Worm (Caenorhabditis elegans): ENCODE measurements around the gene sor-1.
A peak's percentile ranks its signal among the peaks of the same experiment; 100 is the strongest.

DNA sequence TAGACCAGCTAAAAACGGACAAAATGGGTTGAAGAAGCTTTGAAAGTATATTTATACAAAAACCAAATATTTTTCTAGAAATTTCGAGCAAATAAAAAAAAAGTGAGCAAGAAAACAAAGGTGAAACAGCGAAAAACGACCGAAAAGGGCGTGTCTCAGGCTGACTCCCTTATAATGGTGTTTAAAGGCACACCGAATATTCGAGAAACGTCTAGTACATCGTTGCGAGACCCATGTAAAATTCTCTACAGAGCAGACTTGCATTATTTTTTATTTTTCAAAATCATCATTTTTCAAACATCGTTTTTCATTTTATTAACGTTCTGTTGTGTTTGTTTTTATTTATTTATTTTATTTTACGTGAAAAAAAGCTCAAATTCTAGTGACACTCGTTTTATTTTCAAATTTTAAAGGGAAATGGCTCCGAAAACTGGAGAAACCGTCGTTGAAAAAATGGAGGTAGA is 29.0 kb downstream of the sor-1 start, which contains the start of gene rpn-3:
- peak; percentile 81 for TF ChIP-seq pha-4 (tag; optimal IDR thresholded peaks at IDR 0.05)
- TF ChIP-seq nfyb-1 (GFP tag; IDR thresholded peaks at IDR 0.05) = peak; percentile 95
- TF ChIP-seq C17E4.6 (GFP tag; IDR thresholded peaks at IDR 0.05) = peak; percentile 89; the same call in 1 of the 2 replicates
- TF ChIP-seq B0035.1 (tag; optimal IDR thresholded peaks at IDR 0.05) = peak; percentile 64
- no peak for TF ChIP-seq nhr-90 (tag; optimal IDR thresholded peaks at IDR 0.05)
- peak; percentile 76; the same call in 1 of the 2 replicates for TF ChIP-seq bed-2 (GFP tag; IDR thresholded peaks at IDR 0.05)
- peak; percentile 64 for TF ChIP-seq dpl-1 (GFP tag; optimal IDR thresholded peaks at IDR 0.05)
- peak; percentile 38 for TF ChIP-seq snpc-4 (GFP tag; optimal IDR thresholded peaks at IDR 0.05)
- TF ChIP-seq snpc-4 (tag; optimal IDR thresholded peaks at IDR 0.05) = peak; percentile 46 to 84 (median 66)
- TF ChIP-seq mcd-1 (GFP tag; IDR thresholded peaks at IDR 0.05) = peak; percentile 99
